Fruit fly (Drosophila melanogaster): Measurements from ENCODE around the gene CG9698.

dm6 chr3R:30487828-30488227 is 26.7 kb upstream of the CG9698 start, which contains the start of gene Jon99Fii:
- TF ChIP-seq usp (GFP tag; optimal IDR thresholded peaks at IDR 0.05): no peak
- TF ChIP-seq psq (optimal IDR thresholded peaks at IDR 0.05): no peak
- TF ChIP-seq Dll (optimal IDR thresholded peaks at IDR 0.05): no peak
- no peak for TF ChIP-seq CG8478 (optimal IDR thresholded peaks at IDR 0.05)
- no peak for TF ChIP-seq pan (optimal IDR thresholded peaks at IDR 0.05)
- no peak for TF ChIP-seq EcR (GFP tag; optimal IDR thresholded peaks at IDR 0.05)

Measured in whole organism.